Fruit fly (Drosophila melanogaster) whole organism, embryonic: ENCODE data around the gene CG14135.

Experiments used
- Awh ChIP-seq: fragments of 200-800 bp; sonication (Bioruptor generic); IDR thresholded peaks from 2 replicates; pipeline ENCODE4, ENCODE4 v1.3.6; 2022; ENCODE audit warnings: missing biosample characterization, missing genetic modification characterization
- B-H2 ChIP-seq: fragments of 200-800 bp; sonication (Bioruptor generic); optimal IDR thresholded peaks from 2 replicates; lab custom pipeline; 2018; ENCODE audit warnings: missing biosample characterization, mild to moderate bottlenecking, missing genetic modification characterization
- BtbVII ChIP-seq: fragments of 200-800 bp; sonication (Bioruptor generic); optimal IDR thresholded peaks from 3 replicates; lab custom pipeline; 2017; ENCODE audit warnings: missing biosample characterization, mild to moderate bottlenecking, missing genetic modification characterization
- C15 ChIP-seq: fragments of 200-800 bp; sonication (Bioruptor generic); IDR thresholded peaks from 3 replicates; pipeline ENCODE4 v1.3.6; 2022; ENCODE audit warnings: missing biosample characterization, missing genetic modification characterization
- CG13296 ChIP-seq: fragments of 200-800 bp; sonication (Bioruptor generic); optimal IDR thresholded peaks from 3 replicates; lab custom pipeline; 2018; ENCODE audit warnings: missing biosample characterization, mild to moderate bottlenecking, missing genetic modification characterization
- CG13775 ChIP-seq: fragments of 200-800 bp; sonication (Bioruptor generic); optimal IDR thresholded peaks from 3 replicates; lab custom pipeline; 2017; ENCODE audit warnings: missing biosample characterization, mild to moderate bottlenecking, missing genetic modification characterization
- CG13894 ChIP-seq: fragments of 200-800 bp; sonication (Bioruptor generic); optimal IDR thresholded peaks from 3 replicates; lab custom pipeline; 2018; ENCODE audit warnings: missing biosample characterization, mild to moderate bottlenecking, missing genetic modification characterization, moderate library complexity
- CG15073 ChIP-seq: fragments of 200-800 bp; sonication (Bioruptor generic); optimal IDR thresholded peaks from 2 replicates; lab custom pipeline; 2016; ENCODE audit warnings: missing biosample characterization, missing genetic modification characterization
- CG16813 ChIP-seq: fragments of 200-800 bp; sonication (Bioruptor generic); IDR thresholded peaks from 3 replicates; pipeline ENCODE4 v1.3.6; 2022; ENCODE audit warnings: missing biosample characterization, missing genetic modification characterization; ENCODE audit not compliant: partially characterized antibody
- CG17385 ChIP-seq: fragments of 200-800 bp; sonication (Bioruptor generic); optimal IDR thresholded peaks from 3 replicates; lab custom pipeline; 2018; ENCODE audit warnings: missing biosample characterization, mild to moderate bottlenecking, missing genetic modification characterization
- CG18011 ChIP-seq: fragments of 200-800 bp; sonication (Bioruptor generic); optimal IDR thresholded peaks from 2 replicates; lab custom pipeline; 2017; ENCODE audit warnings: missing biosample characterization, missing genetic modification characterization, mild to moderate bottlenecking, moderate library complexity, missing genotype
- CG18599 ChIP-seq: fragments of 200-800 bp; sonication (Bioruptor generic); optimal IDR thresholded peaks from 3 replicates; lab custom pipeline; 2017; ENCODE audit warnings: missing biosample characterization, missing genetic modification characterization, mild to moderate bottlenecking, moderate library complexity, missing genetic modification reagents
- CG31224 ChIP-seq: fragments of 200-800 bp; sonication (Bioruptor generic); IDR thresholded peaks from 2 replicates; pipeline ENCODE4 v1.3.6; 2022; ENCODE audit warnings: missing biosample characterization, missing genetic modification characterization
- CG33213 ChIP-seq: fragments of 200-800 bp; sonication (Bioruptor generic); optimal IDR thresholded peaks from 3 replicates; lab custom pipeline; 2016; ENCODE audit warnings: missing biosample characterization, missing genetic modification characterization
- CG34422 ChIP-seq: fragments of 200-800 bp; sonication (Bioruptor generic); IDR thresholded peaks from 3 replicates; pipeline ENCODE4 v1.3.6; 2022; ENCODE audit warnings: missing biosample characterization, missing genetic modification characterization
- CG7839 ChIP-seq: fragments of 200-800 bp; sonication (Bioruptor generic); optimal IDR thresholded peaks from 3 replicates; lab custom pipeline; 2018; ENCODE audit warnings: missing biosample characterization, mild to moderate bottlenecking, missing genetic modification characterization, moderate library complexity
- CG9797 ChIP-seq: fragments of 200-800 bp; sonication (Bioruptor generic); optimal IDR thresholded peaks from 3 replicates; lab custom pipeline; 2018; ENCODE audit warnings: missing biosample characterization, mild to moderate bottlenecking, missing genetic modification characterization
- Camta ChIP-seq: fragments of 200-800 bp; sonication (Bioruptor generic); optimal IDR thresholded peaks from 2 replicates; lab custom pipeline; 2016; ENCODE audit warnings: missing biosample characterization, missing genetic modification characterization
- Dp ChIP-seq: fragments of 200-800 bp; sonication (Bioruptor generic); optimal IDR thresholded peaks from 2 replicates; lab custom pipeline; 2018; ENCODE audit warnings: missing biosample characterization, mild to moderate bottlenecking, missing genetic modification characterization, moderate library complexity
- Fer1 ChIP-seq: fragments of 200-800 bp; sonication (Bioruptor generic); optimal IDR thresholded peaks from 2 replicates; lab custom pipeline; 2017; ENCODE audit warnings: missing biosample characterization, mild to moderate bottlenecking, missing genetic modification characterization
- Hr51 ChIP-seq, 2 experiments: fragments of 200-800 bp; sonication (Bioruptor generic); optimal IDR thresholded peaks; 2 replicates in 1 of 2; 3 replicates in 1 of 2; lab custom pipeline; 2016 to 2018; ENCODE audit warnings: missing biosample characterization in 2 of 2, missing genetic modification characterization in 2 of 2, mild to moderate bottlenecking in 1 of 2, moderate library complexity in 1 of 2
- MESR4 ChIP-seq: fragments of 200-800 bp; sonication (Bioruptor generic); optimal IDR thresholded peaks from 2 replicates; lab custom pipeline; 2018; ENCODE audit warnings: missing biosample characterization, mild to moderate bottlenecking, missing genetic modification characterization, moderate library complexity
- Med ChIP-seq: fragments of 200-800 bp; sonication (Bioruptor generic); peaks from one replicate; lab custom pipeline; 2016; ENCODE audit warnings: missing biosample characterization, missing genetic modification characterization, mild to moderate bottlenecking, inconsistent platforms, moderate library complexity
- Mrtf ChIP-seq: fragments of 200-800 bp; sonication (Bioruptor generic); IDR thresholded peaks from 3 replicates; pipeline ENCODE4 v1.3.6; 2022; ENCODE audit warnings: missing biosample characterization, missing genetic modification characterization
- Pdp1 ChIP-seq, 2 experiments: fragments of 200-800 bp; sonication (Bioruptor generic); optimal IDR thresholded peaks; 3 replicates each; lab custom pipeline; 2016; ENCODE audit warnings: missing biosample characterization in 2 of 2, missing genetic modification characterization in 2 of 2, mild to moderate bottlenecking in 1 of 2, moderate library complexity in 1 of 2
- Vsx1 ChIP-seq: fragments of 200-800 bp; sonication (Bioruptor generic); optimal IDR thresholded peaks from 2 replicates; lab custom pipeline; 2017; ENCODE audit warnings: missing biosample characterization, mild to moderate bottlenecking, missing genetic modification characterization, missing genetic modification reagents
- bigmax ChIP-seq: fragments of 200-800 bp; sonication (Bioruptor generic); optimal IDR thresholded peaks from 2 replicates; lab custom pipeline; 2018; ENCODE audit warnings: missing biosample characterization, mild to moderate bottlenecking, missing genetic modification characterization
- cato ChIP-seq: fragments of 200-800 bp; sonication (Bioruptor generic); optimal IDR thresholded peaks from 2 replicates; lab custom pipeline; 2016; ENCODE audit warnings: missing biosample characterization, missing genetic modification characterization, borderline replicate concordance
- ci ChIP-seq: fragments of 200-800 bp; sonication (Bioruptor generic); IDR thresholded peaks from 3 replicates; pipeline ENCODE4 v1.3.6; 2022; ENCODE audit warnings: missing biosample characterization, missing genetic modification characterization
- dan ChIP-seq: fragments of 200-800 bp; sonication (Bioruptor generic); IDR thresholded peaks from 2 replicates; pipeline ENCODE4 v1.3.6; 2022; ENCODE audit warnings: missing biosample characterization, missing genetic modification characterization
- eve ChIP-seq, 2 experiments: fragments of >200 bp; optimal IDR thresholded peaks; 2 replicates each; lab custom pipeline; 2017; ENCODE audit warnings: missing biosample characterization in 2 of 2, missing genetic modification characterization in 2 of 2
- exex ChIP-seq: fragments of 200-800 bp; sonication (Bioruptor generic); optimal IDR thresholded peaks from 4 replicates; lab custom pipeline; 2018; ENCODE audit warnings: missing biosample characterization, mild to moderate bottlenecking, missing genetic modification characterization, moderate library complexity
- fd3F ChIP-seq: fragments of 200-800 bp; sonication (Bioruptor generic); optimal IDR thresholded peaks from 2 replicates; lab custom pipeline; 2018; ENCODE audit warnings: missing biosample characterization, mild to moderate bottlenecking, missing genetic modification characterization, moderate library complexity
- fd64A ChIP-seq: fragments of 200-800 bp; sonication (Bioruptor generic); optimal IDR thresholded peaks from 3 replicates; lab custom pipeline; 2018; ENCODE audit warnings: missing biosample characterization, mild to moderate bottlenecking, missing genetic modification characterization
- gcm ChIP-seq: fragments of 200-800 bp; sonication (Bioruptor generic); optimal IDR thresholded peaks from 2 replicates; lab custom pipeline; 2019; ENCODE audit warnings: missing biosample characterization, mild to moderate bottlenecking, missing genetic modification characterization, moderate library complexity
- inv ChIP-seq: fragments of 200-800 bp; sonication (Bioruptor generic); IDR thresholded peaks from 2 replicates; pipeline ENCODE4 v1.3.6; 2022; ENCODE audit warnings: missing biosample characterization, missing genetic modification characterization; ENCODE audit not compliant: partially characterized antibody
- lola ChIP-seq, 3 experiments: fragments of >200 bp in 2 of 3; fragments of 200-800 bp in 1 of 3; sonication (Bioruptor generic) in 1 of 3; optimal IDR thresholded peaks; 2 replicates each; lab custom pipeline; 2017 to 2019; ENCODE audit warnings: missing biosample characterization in 3 of 3, missing genetic modification characterization in 3 of 3, mild to moderate bottlenecking in 1 of 3, moderate library complexity in 1 of 3
- lov ChIP-seq, 2 experiments: fragments of 200-800 bp in 1 of 2; fragments of >200 bp in 1 of 2; sonication (Bioruptor generic) in 1 of 2; IDR thresholded peaks in 1 of 2; optimal IDR thresholded peaks in 1 of 2; 2 replicates in 1 of 2; 3 replicates in 1 of 2; pipeline versions ENCODE4 v1.3.6 to Lab custom; 2017 to 2022; ENCODE audit warnings: missing biosample characterization in 1 of 2, missing genetic modification characterization in 1 of 2
- nom ChIP-seq: fragments of 200-800 bp; sonication (Bioruptor generic); optimal IDR thresholded peaks from 2 replicates; lab custom pipeline; 2017; ENCODE audit warnings: missing biosample characterization, missing genetic modification characterization, mild to moderate bottlenecking, moderate library complexity, missing genetic modification reagents
- odd ChIP-seq: fragments of 200-800 bp; sonication (Bioruptor generic); optimal IDR thresholded peaks from 2 replicates; lab custom pipeline; 2017; ENCODE audit warnings: missing biosample characterization, mild to moderate bottlenecking, missing genetic modification characterization
- onecut ChIP-seq: fragments of 200-800 bp; sonication (Bioruptor generic); IDR thresholded peaks from 2 replicates; pipeline ENCODE4 v1.3.6; 2022; ENCODE audit warnings: missing biosample characterization, missing genetic modification characterization
- pita ChIP-seq: fragments of 200-800 bp; sonication (Bioruptor generic); optimal IDR thresholded peaks from 2 replicates; lab custom pipeline; 2017; ENCODE audit warnings: missing biosample characterization, mild to moderate bottlenecking, missing genetic modification characterization
- sd ChIP-seq: fragments of 200-800 bp; sonication (Bioruptor generic); optimal IDR thresholded peaks from 3 replicates; lab custom pipeline; 2018; ENCODE audit warnings: missing biosample characterization, mild to moderate bottlenecking, missing genetic modification characterization, moderate library complexity
- sr ChIP-seq: fragments of 200-800 bp; sonication (Bioruptor generic); IDR thresholded peaks from 3 replicates; pipeline ENCODE4 v1.3.6; 2022; ENCODE audit warnings: missing biosample characterization, missing genetic modification characterization
- stwl ChIP-seq: fragments of 200-800 bp; sonication (Bioruptor generic); optimal IDR thresholded peaks from 3 replicates; lab custom pipeline; 2018; ENCODE audit warnings: missing biosample characterization, mild to moderate bottlenecking, missing genetic modification characterization, moderate library complexity
- unpg ChIP-seq: fragments of 200-800 bp; sonication (Bioruptor generic); optimal IDR thresholded peaks from 3 replicates; lab custom pipeline; 2018; ENCODE audit warnings: missing biosample characterization, mild to moderate bottlenecking, missing genetic modification characterization, moderate library complexity
- vvl ChIP-seq: fragments of 200-800 bp; sonication (Bioruptor generic); IDR thresholded peaks from 2 replicates; pipeline ENCODE4 v1.3.6; 2022; ENCODE audit warnings: missing biosample characterization, missing genetic modification characterization

Gene CG14135

DNA sequence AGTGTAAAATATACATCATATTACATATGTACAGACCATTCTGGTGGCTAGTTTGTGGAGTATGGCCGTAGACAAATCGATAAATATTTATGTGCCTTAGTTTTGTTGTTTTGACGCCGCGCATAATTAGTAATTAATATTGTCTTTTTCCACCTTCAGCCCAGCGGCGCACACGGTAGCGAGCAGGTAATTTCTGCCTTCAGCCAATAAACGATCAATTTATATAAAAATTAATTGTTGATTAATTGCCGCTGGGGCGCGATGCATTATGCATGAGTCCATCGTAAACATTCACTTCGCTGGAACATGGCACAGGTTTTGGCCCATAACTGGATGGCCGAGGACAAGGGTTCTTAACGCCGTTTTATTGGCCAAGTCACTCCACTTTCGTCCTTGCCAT lies 25.9 kb downstream of the CG14135 start:
- TF ChIP-seq inv (GFP tag; lab: Robert Waterston, UW) = no peak
- peak; percentile 46 for TF ChIP-seq Med (GFP tag; lab: Kevin White, UChicago)
- TF ChIP-seq CG7839 = no peak
- TF ChIP-seq nom = peak; percentile 2
- TF ChIP-seq onecut (GFP tag; lab: Robert Waterston, UW) = 0 out of 2 replicates have a peak, but pooled peaks have one; percentile 14
- TF ChIP-seq Awh (GFP tag; lab: Robert Waterston, UW) = peak; percentile 53; the same call in 1 of the 2 replicates
- TF ChIP-seq stwl (tag; lab: Kevin White, UChicago) = no peak
- TF ChIP-seq cato = no peak
- no peak for TF ChIP-seq dan
- no peak for TF ChIP-seq CG17385
- peak; percentile 35 for TF ChIP-seq Vsx1 (GFP tag; lab: Kevin White, UChicago)
- no peak for TF ChIP-seq lola (GFP tag; optimal IDR thresholded peaks at IDR 0.05; lab: Kevin White, UChicago)
- TF ChIP-seq fd3F (GFP tag; lab: Kevin White, UChicago) = no peak
- no peak for TF ChIP-seq B-H2 (GFP tag; lab: Kevin White, UChicago)
- TF ChIP-seq gcm (GFP tag; lab: Kevin White, UChicago) = no peak
- no peak for TF ChIP-seq Mrtf (GFP tag; lab: Robert Waterston, UW)
- peak; percentile 69 for TF ChIP-seq vvl (GFP tag; lab: Robert Waterston, UW)
- TF ChIP-seq Hr51 (GFP tag; optimal IDR thresholded peaks at IDR 0.05; lab: Kevin White, UChicago) = no peak
- no peak for TF ChIP-seq CG15073
- TF ChIP-seq bigmax = no peak
- no peak for TF ChIP-seq eve (GFP tag; optimal IDR thresholded peaks at IDR 0.05; lab: Kevin White, UChicago)
- no peak for TF ChIP-seq Camta (GFP tag; lab: Kevin White, UChicago)
- no peak for TF ChIP-seq Pdp1 (GFP tag; optimal IDR thresholded peaks at IDR 0.05; lab: Kevin White, UChicago)
- TF ChIP-seq sr (GFP tag; lab: Robert Waterston, UW) = no peak
- no peak for TF ChIP-seq C15
- no peak for TF ChIP-seq CG31224
- no peak for TF ChIP-seq CG16813 (GFP tag; lab: Robert Waterston, UW)
- TF ChIP-seq exex = no peak
- TF ChIP-seq, all 482 proteins: peak for 6

DNA sequence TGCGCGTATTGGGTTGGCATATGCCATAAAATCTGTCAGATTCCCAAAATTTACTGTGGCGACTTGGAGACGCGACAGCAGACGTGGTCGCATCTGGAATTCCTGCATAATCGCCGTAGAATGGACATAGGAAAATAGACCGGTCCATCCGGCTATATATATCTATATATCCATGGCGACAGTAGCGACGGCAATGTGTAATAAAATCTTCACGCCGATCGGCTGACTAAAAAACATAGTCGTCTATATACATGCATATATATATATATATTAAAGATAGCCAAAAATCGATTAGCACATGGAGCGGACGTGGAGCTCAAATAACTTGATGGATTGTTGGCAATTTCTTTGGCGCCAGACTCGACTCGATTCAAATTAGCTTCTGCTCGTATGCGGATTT lies 26.6 kb downstream of the CG14135 start:
- no peak for TF ChIP-seq onecut (GFP tag; lab: Robert Waterston, UW)
- peak; percentile 95 for TF ChIP-seq CG13894 (tag; lab: Kevin White, UChicago)
- TF ChIP-seq CG18011 (GFP tag; lab: Kevin White, UChicago) = peak; percentile 5
- peak; percentile 87 for TF ChIP-seq sd (tag; lab: Kevin White, UChicago)

DNA sequence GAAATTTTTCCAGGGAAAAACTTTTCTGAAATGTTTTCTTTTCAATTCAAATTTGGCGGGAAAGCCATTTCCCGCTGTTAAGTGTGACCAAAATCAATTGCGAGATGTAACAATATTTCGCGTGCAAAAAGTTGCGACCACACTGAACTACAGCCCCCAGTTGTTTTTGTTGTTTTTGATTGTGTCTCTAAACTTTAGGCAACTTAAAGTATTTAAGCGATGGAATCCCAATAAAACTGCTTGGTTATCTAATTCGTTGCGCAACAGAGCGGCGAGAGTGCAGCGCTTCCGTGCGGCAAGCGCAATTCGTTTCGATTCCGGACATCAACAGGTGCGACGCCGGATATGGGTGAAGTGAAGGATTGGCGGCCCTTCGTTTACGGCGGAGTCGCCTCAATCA lies 29.4 kb downstream of the CG14135 start, which contains the start of gene Bmcp:
Gene Bmcp, plus strand, starts transcription at position 155 of the 400 bp plus-strand sequence.
- TF ChIP-seq fd64A (GFP tag; lab: Kevin White, UChicago) (no peak), CG18599 (GFP tag; lab: Kevin White, UChicago) (peak; percentile 7), CG9797 (GFP tag; lab: Kevin White, UChicago) (peak; percentile 79), MESR4 (GFP tag; lab: Kevin White, UChicago) (peak; percentile 49), BtbVII (GFP tag; lab: Kevin White, UChicago) (peak; percentile 38), ci (GFP tag; lab: Robert Waterston, UW) (peak; percentile 33; the same call in 1 of the 3 replicates), CG13296 (GFP tag; lab: Kevin White, UChicago) (peak; percentile 14), Pdp1 (GFP tag; optimal IDR thresholded peaks at IDR 0.05; lab: Kevin White, UChicago) (peak in 1 of 2 experiments; percentile 90), Dp (GFP tag; lab: Kevin White, UChicago) (peak; percentile 90), unpg (GFP tag; lab: Kevin White, UChicago) (peak; percentile 7), Fer1 (GFP tag; lab: Kevin White, UChicago) (peak; percentile 35), lov (optimal IDR thresholded peaks at IDR 0.05; lab: Kevin White, UChicago) (no peak), lov (GFP tag; IDR thresholded peaks at IDR 0.05; lab: Robert Waterston, UW) (0 out of 3 replicates have a peak, but pooled peaks have one; percentile 63), pita (no peak), CG33213 (GFP tag; lab: Kevin White, UChicago) (peak; percentile 26), CG34422 (GFP tag; lab: Robert Waterston, UW) (peak; percentile 47; the same call in 1 of the 3 replicates), odd (GFP tag; lab: Kevin White, UChicago) (peak; percentile 8), CG13775 (GFP tag; lab: Kevin White, UChicago) (no peak)
